Fruit fly (Drosophila melanogaster) whole organism: ENCODE data around the gene primo-2.

Experiments
- CG8478 ChIP-seq: fragments of >200 bp; optimal IDR thresholded peaks from 2 replicates; lab custom pipeline; 2018; ENCODE audit warnings: inconsistent platforms
- Dll ChIP-seq: fragments of >200 bp; optimal IDR thresholded peaks from 2 replicates; lab custom pipeline; 2017
- EcR ChIP-seq, 2 experiments: fragments of >200 bp; optimal IDR thresholded peaks; 2 replicates each; lab custom pipeline; 2017; ENCODE audit warnings: missing biosample characterization in 2 of 2, missing genetic modification characterization in 2 of 2, missing genetic modification reagents in 2 of 2
- pan ChIP-seq: fragments of >200 bp; optimal IDR thresholded peaks from 2 replicates; lab custom pipeline; 2017
- psq ChIP-seq: fragments of >200 bp; optimal IDR thresholded peaks from 2 replicates; lab custom pipeline; 2017
- usp ChIP-seq: fragments of >200 bp; optimal IDR thresholded peaks from 2 replicates; lab custom pipeline; 2017; ENCODE audit warnings: missing biosample characterization, missing genetic modification characterization, mixed read lengths

DNA sequence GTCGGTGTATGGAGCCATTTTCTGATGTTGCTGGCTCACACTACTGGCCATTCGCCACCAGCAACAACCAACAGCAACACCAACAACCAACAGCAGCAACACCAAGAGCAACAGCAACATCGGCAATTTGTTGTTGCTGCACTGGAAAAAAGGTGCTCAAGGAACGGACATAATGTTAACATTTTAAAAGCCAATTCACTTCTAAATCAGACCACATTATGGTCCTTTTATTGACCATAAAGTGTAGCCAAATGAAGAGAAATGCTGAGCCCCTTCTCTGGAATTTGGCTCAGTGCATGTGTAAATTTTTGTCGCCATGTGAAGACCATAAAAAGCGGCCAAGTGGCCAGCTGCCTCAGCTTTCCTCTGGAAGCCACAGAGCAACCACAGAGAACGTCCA lies 5.2 kb upstream of the primo-2 start:
- TF ChIP-seq psq (lab: Kevin White, UChicago), result no peak
- TF ChIP-seq usp (GFP tag; lab: Kevin White, UChicago), result no peak
- no peak for TF ChIP-seq CG8478 (lab: Kevin White, UChicago)
- TF ChIP-seq pan (lab: Kevin White, UChicago), result no peak
- TF ChIP-seq Dll (lab: Kevin White, UChicago), result no peak
- TF ChIP-seq EcR (GFP tag; optimal IDR thresholded peaks at IDR 0.05; lab: Kevin White, UChicago), result no peak
